Worm (Caenorhabditis elegans): ENCODE measurements around the gene srx-7.

The srx-7 gene

DNA sequence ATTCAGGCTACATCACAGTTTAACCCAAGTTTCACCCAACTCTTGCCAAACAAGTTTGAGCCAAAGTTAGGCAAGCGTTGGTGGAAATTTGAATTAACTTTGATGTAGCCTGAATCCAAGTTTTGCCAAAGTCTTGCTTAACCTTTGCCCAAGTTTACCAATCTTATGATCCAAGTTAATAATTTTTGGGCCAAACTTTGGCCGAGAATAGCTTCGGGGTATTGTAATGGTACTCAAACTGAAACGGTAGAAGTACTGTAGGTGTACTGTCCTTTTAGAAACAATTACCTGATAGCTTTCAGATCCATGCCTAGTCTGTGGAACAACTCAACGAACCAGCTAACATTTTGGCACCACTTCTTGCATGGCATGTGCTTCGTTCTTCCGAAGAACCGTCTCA lies 40.2 kb downstream of the srx-7 start, which contains the start of gene nhr-251:
Gene nhr-251, plus strand, starts transcription at position 301 of the 400 bp plus-strand sequence.
- TF ChIP-seq snpc-4 (tag; optimal IDR thresholded peaks at IDR 0.05) (no peak), ama-1 (optimal IDR thresholded peaks at IDR 0.05) (no peak), lsy-12 (tag; optimal IDR thresholded peaks at IDR 0.05) (no peak), R02D3.7 (tag; optimal IDR thresholded peaks at IDR 0.05) (no peak), nhr-23 (tag; optimal IDR thresholded peaks at IDR 0.05) (no peak), mml-1 (tag; optimal IDR thresholded peaks at IDR 0.05) (no peak), fkh-10 (GFP tag; optimal IDR thresholded peaks at IDR 0.05) (no peak), elt-2 (tag; optimal IDR thresholded peaks at IDR 0.05) (no peak), nhr-76 (tag; optimal IDR thresholded peaks at IDR 0.05) (no peak), skn-1 (tag; optimal IDR thresholded peaks at IDR 0.05) (no peak), ceh-82 (tag; optimal IDR thresholded peaks at IDR 0.05) (no peak), unc-39 (tag; optimal IDR thresholded peaks at IDR 0.05) (no peak), zag-1 (tag; optimal IDR thresholded peaks at IDR 0.05) (no peak), nhr-11 (tag; optimal IDR thresholded peaks at IDR 0.05) (no peak), unc-62 (GFP tag; optimal IDR thresholded peaks at IDR 0.05) (no peak)

DNA sequence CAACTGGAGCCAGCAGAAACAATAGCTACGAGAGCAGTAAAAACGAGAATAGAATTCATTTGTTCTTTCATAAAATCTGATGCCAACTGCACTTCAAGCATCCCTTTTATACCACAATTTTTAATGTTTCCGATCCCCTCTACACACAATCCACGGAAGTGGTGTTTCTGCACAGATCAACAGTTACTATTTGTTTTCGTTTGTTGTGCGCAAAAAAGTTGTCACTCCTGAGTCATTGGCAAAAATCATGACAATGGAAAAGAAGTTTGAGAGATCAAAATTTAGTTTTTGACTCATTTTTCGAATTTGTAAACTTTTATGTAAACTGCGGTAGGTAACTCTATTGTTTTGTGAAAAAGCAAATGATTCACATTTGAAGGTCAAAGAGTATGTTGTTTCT lies 44.1 kb downstream of the srx-7 start, which contains the start of gene srlf-37:
Gene srlf-37, minus strand, starts transcription at position 101 of the 400 bp plus-strand sequence.
- no peak for TF ChIP-seq daf-12 (tag; optimal IDR thresholded peaks at IDR 0.05)
- no peak for TF ChIP-seq fkh-2 (tag; optimal IDR thresholded peaks at IDR 0.05)
- TF ChIP-seq hmg-11 (tag; optimal IDR thresholded peaks at IDR 0.05) = no peak
- TF ChIP-seq ZK546.5 (tag; optimal IDR thresholded peaks at IDR 0.05) = no peak
- TF ChIP-seq jun-1 (tag; optimal IDR thresholded peaks at IDR 0.05) = no peak
- no peak for TF ChIP-seq ceh-82 (tag; optimal IDR thresholded peaks at IDR 0.05)
- no peak for TF ChIP-seq fkh-10 (GFP tag; optimal IDR thresholded peaks at IDR 0.05)
- TF ChIP-seq ceh-16 (tag; optimal IDR thresholded peaks at IDR 0.05) = no peak
- no peak for TF ChIP-seq ceh-28 (tag; optimal IDR thresholded peaks at IDR 0.05)
- TF ChIP-seq elt-1 (tag; optimal IDR thresholded peaks at IDR 0.05) = no peak

DNA sequence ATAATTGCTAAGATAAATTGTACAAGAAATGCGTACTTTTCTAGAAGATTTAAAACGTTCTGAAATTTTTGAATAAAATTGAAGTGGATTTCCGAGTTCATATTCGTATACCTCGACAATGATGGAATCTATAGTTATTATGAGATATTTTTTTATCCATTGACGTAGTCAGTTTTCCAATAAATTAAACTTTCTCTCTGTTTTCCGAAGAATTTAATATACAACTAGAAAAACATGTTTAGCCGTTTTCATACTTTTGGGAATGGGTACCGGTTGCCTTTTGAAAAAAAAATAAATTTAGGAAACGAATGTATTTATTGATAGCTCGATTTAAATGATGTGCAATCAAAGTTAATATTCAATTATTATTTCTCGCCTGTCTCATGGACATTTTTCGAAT lies 48.8 kb downstream of the srx-7 start, which contains the start of gene srw-109:
Gene srw-109, minus strand, starts transcription at position 101 of the 400 bp plus-strand sequence.
- TF ChIP-seq sea-2 (GFP tag; optimal IDR thresholded peaks at IDR 0.05) = no peak
- TF ChIP-seq ztf-11 (tag; optimal IDR thresholded peaks at IDR 0.05) = no peak
- TF ChIP-seq fkh-10 (GFP tag; optimal IDR thresholded peaks at IDR 0.05) = no peak
- no peak for TF ChIP-seq egl-27 (tag; optimal IDR thresholded peaks at IDR 0.05)
- no peak for TF ChIP-seq nhr-237 (tag; optimal IDR thresholded peaks at IDR 0.05)
- no peak for TF ChIP-seq R02D3.7 (tag; optimal IDR thresholded peaks at IDR 0.05)
- no peak for TF ChIP-seq unc-62 (GFP tag; optimal IDR thresholded peaks at IDR 0.05)
- TF ChIP-seq fkh-2 (tag; optimal IDR thresholded peaks at IDR 0.05) = no peak
- no peak for TF ChIP-seq jun-1 (tag; optimal IDR thresholded peaks at IDR 0.05)
- TF ChIP-seq eor-1 (tag; optimal IDR thresholded peaks at IDR 0.05) = no peak
- no peak for TF ChIP-seq pha-4 (tag; optimal IDR thresholded peaks at IDR 0.05)
- TF ChIP-seq nhr-12 (tag; optimal IDR thresholded peaks at IDR 0.05) = no peak

DNA sequence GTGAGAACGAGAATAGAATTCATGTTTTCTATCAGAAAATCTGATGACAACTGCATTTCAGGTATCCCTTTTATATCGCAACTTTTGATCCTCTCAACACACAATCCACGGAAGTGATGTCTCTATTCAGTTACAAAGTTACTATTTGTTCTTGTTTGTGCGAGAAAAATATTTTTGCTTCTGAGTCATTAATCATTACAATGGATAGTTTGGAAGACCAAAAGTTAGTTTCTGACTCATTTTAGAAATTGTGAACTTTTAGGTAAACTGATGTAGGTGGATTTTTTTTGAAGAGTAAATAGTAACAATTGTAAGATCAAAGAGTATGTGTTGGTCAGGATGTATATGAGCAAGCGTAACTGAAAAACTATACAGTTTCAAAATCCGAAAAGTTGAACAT lies 49.7 kb downstream of the srx-7 start, which contains the start of gene srlf-36:
Gene srlf-36, minus strand, starts transcription at position 101 of the 400 bp plus-strand sequence.
- TF ChIP-seq ceh-9 (tag; optimal IDR thresholded peaks at IDR 0.05) = no peak
- TF ChIP-seq pqm-1 (tag; optimal IDR thresholded peaks at IDR 0.05) = no peak
- TF ChIP-seq nhr-77 (tag; optimal IDR thresholded peaks at IDR 0.05) = no peak
- TF ChIP-seq aly-2 (tag; optimal IDR thresholded peaks at IDR 0.05) = no peak
- no peak for TF ChIP-seq ama-1 (optimal IDR thresholded peaks at IDR 0.05)
- no peak for TF ChIP-seq nhr-76 (tag; optimal IDR thresholded peaks at IDR 0.05)
- TF ChIP-seq skn-1 (tag; optimal IDR thresholded peaks at IDR 0.05) = no peak
- no peak for TF ChIP-seq lin-15B (tag; optimal IDR thresholded peaks at IDR 0.05)
- TF ChIP-seq ceh-82 (tag; optimal IDR thresholded peaks at IDR 0.05) = no peak

DNA sequence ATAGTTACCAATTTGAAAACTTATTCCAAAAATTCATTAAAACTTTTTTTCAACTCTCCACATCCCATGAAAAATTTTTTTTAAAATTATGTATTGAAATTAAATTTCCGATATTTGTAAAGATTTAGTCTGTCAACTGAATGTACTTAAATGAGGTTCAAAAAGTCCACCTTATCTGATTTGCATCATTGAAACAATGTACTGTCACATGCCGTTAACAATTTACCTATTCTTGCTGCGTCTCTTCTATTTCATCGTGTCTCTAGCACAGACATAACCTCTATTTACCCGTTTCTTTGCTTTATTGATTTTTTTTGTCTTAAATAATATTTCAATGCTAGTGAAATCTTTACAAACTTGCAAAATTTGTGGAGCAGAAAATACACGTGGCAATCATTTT lies 50.2 kb downstream of the srx-7 start, which contains the start of gene nhr-90:
Gene nhr-90, plus strand, starts transcription at position 296 of the 400 bp plus-strand sequence.
- TF ChIP-seq sea-2 (GFP tag; optimal IDR thresholded peaks at IDR 0.05) (no peak), ceh-16 (tag; optimal IDR thresholded peaks at IDR 0.05) (no peak), elt-2 (tag; optimal IDR thresholded peaks at IDR 0.05) (peak; percentile 41), nhr-12 (tag; optimal IDR thresholded peaks at IDR 0.05) (no peak), nhr-237 (tag; optimal IDR thresholded peaks at IDR 0.05) (no peak), fkh-10 (GFP tag; optimal IDR thresholded peaks at IDR 0.05) (no peak), pqm-1 (tag; optimal IDR thresholded peaks at IDR 0.05) (peak; percentile 31), nhr-23 (tag; optimal IDR thresholded peaks at IDR 0.05) (peak; percentile 25), fos-1 (tag; optimal IDR thresholded peaks at IDR 0.05) (no peak), nfya-1 (tag; optimal IDR thresholded peaks at IDR 0.05; ENCODE audit: insufficient read depth) (no peak), egl-5 (tag; optimal IDR thresholded peaks at IDR 0.05) (no peak), nhr-43 (tag; optimal IDR thresholded peaks at IDR 0.05; ENCODE audit: poor library complexity, severe bottlenecking) (no peak), unc-62 (GFP tag; optimal IDR thresholded peaks at IDR 0.05) (no peak), aly-2 (tag; optimal IDR thresholded peaks at IDR 0.05) (no peak), R02D3.7 (tag; optimal IDR thresholded peaks at IDR 0.05) (no peak), elt-1 (tag; optimal IDR thresholded peaks at IDR 0.05) (peak; percentile 36), ceh-28 (tag; optimal IDR thresholded peaks at IDR 0.05) (peak; percentile 44), fkh-2 (tag; optimal IDR thresholded peaks at IDR 0.05) (no peak), jun-1 (tag; optimal IDR thresholded peaks at IDR 0.05) (no peak), ztf-4 (tag; optimal IDR thresholded peaks at IDR 0.05) (no peak), tbx-2 (tag; optimal IDR thresholded peaks at IDR 0.05) (no peak), ceh-9 (tag; optimal IDR thresholded peaks at IDR 0.05) (no peak), nhr-77 (tag; optimal IDR thresholded peaks at IDR 0.05) (no peak), ceh-82 (tag; optimal IDR thresholded peaks at IDR 0.05) (no peak), ZK546.5 (tag; optimal IDR thresholded peaks at IDR 0.05) (no peak), nhr-25 (tag; optimal IDR thresholded peaks at IDR 0.05) (peak; percentile 17), ama-1 (optimal IDR thresholded peaks at IDR 0.05) (no peak), snpc-4 (tag; optimal IDR thresholded peaks at IDR 0.05) (peak; percentile 5), unc-39 (tag; optimal IDR thresholded peaks at IDR 0.05) (no peak)
